Worm (Caenorhabditis elegans) whole organism, late embryonic: ENCODE data around the gene klp-4.

Experiments used
- ama-1 ChIP-seq: fragments of 150-350 bp; optimal IDR thresholded peaks from 2 replicates; lab custom pipeline; 2014
- elt-2 ChIP-seq: sonication (generic microtip); optimal IDR thresholded peaks from 2 replicates; lab custom pipeline; 2016; ENCODE audit warnings: missing genetic modification reagents, missing genetic modification characterization, missing compliant biosample characterization
- nfya-1 ChIP-seq: sonication (generic microtip); optimal IDR thresholded peaks from 2 replicates; lab custom pipeline; 2017; ENCODE audit warnings: missing genetic modification characterization, mild to moderate bottlenecking, missing compliant biosample characterization, antibody characterized with exemption, moderate library complexity
- rnt-1 ChIP-seq: sonication (generic microtip); optimal IDR thresholded peaks from 2 replicates; lab custom pipeline; 2016; ENCODE audit warnings: missing genetic modification characterization, missing compliant biosample characterization
- ttx-3 ChIP-seq: sonication (generic microtip); optimal IDR thresholded peaks from 2 replicates; lab custom pipeline; 2016; ENCODE audit warnings: missing genetic modification reagents, missing genetic modification characterization, missing compliant biosample characterization

ce11 chrX:3181870-3182269, 3.4 kb upstream of the klp-4 start:
- TF ChIP-seq nfya-1 (tag; lab: Kevin White, UChicago) (no peak), ama-1 (lab: Kevin White, UChicago) (no peak), ttx-3 (tag; lab: Kevin White, UChicago) (no peak), elt-2 (tag; lab: Kevin White, UChicago) (peak; percentile 26), rnt-1 (tag; lab: Kevin White, UChicago) (no peak)
